Fruit fly (Drosophila melanogaster) whole organism, wandering third instar larva: Measurements from ENCODE around the gene CG14563.

ENCODE experiments used
- Abd-B ChIP-seq: fragments of >200 bp; optimal IDR thresholded peaks from 2 replicates; lab custom pipeline; 2017; ENCODE audit warnings: missing biosample characterization, missing genetic modification characterization
- CG32264 ChIP-seq: fragments of 200-800 bp; sonication (Bioruptor generic); optimal IDR thresholded peaks from 2 replicates; lab custom pipeline; 2016; ENCODE audit warnings: missing biosample characterization, missing genetic modification characterization
- CrebA ChIP-seq: fragments of 200-800 bp; sonication (Bioruptor generic); optimal IDR thresholded peaks from 2 replicates; lab custom pipeline; 2016; ENCODE audit warnings: missing biosample characterization, mild to moderate bottlenecking, missing genetic modification characterization, borderline replicate concordance
- Dfd ChIP-seq: fragments of >200 bp; optimal IDR thresholded peaks from 2 replicates; lab custom pipeline; 2017; ENCODE audit warnings: missing biosample characterization, missing genetic modification characterization
- Dif ChIP-seq: fragments of 200-275, 200-300 bp; sonication (Bioruptor generic); optimal IDR thresholded peaks from 2 replicates; lab custom pipeline; 2018; ENCODE audit warnings: missing biosample characterization, missing genetic modification characterization; ENCODE audit not compliant: partially characterized antibody
- GATAd ChIP-seq: sonication (Bioruptor generic); optimal IDR thresholded peaks from 2 replicates; lab custom pipeline; 2016; ENCODE audit warnings: missing biosample characterization, missing genetic modification characterization
- HLH106 ChIP-seq: fragments of 200-800 bp; optimal IDR thresholded peaks from 3 replicates; lab custom pipeline; 2019; ENCODE audit warnings: missing biosample characterization, mild to moderate bottlenecking, missing genetic modification characterization, moderate library complexity
- Hnf4 ChIP-seq: fragments of 200-800 bp; sonication (Bioruptor generic); optimal IDR thresholded peaks from 2 replicates; lab custom pipeline; 2016; ENCODE audit warnings: missing biosample characterization, mild to moderate bottlenecking, missing genetic modification characterization
- Hr78 ChIP-seq: fragments of >200 bp; optimal IDR thresholded peaks from 2 replicates; lab custom pipeline; 2017; ENCODE audit warnings: missing biosample characterization, missing genetic modification characterization
- Hr83 ChIP-seq: fragments of 200-300 bp; sonication (Bioruptor generic); optimal IDR thresholded peaks from 2 replicates; lab custom pipeline; 2016; ENCODE audit warnings: missing biosample characterization, mild to moderate bottlenecking, missing genetic modification characterization, moderate library complexity; ENCODE audit not compliant: poor library complexity, severe bottlenecking
- Jra ChIP-seq: sonication (Bioruptor generic); optimal IDR thresholded peaks from 2 replicates; lab custom pipeline; 2016; ENCODE audit warnings: missing biosample characterization, missing genetic modification characterization
- Mio ChIP-seq: sonication (Bioruptor generic); optimal IDR thresholded peaks from 2 replicates; lab custom pipeline; 2016; ENCODE audit warnings: missing biosample characterization, missing genetic modification characterization
- Myc ChIP-seq: fragments of >200 bp; optimal IDR thresholded peaks from 2 replicates; lab custom pipeline; 2017
- N ChIP-seq: fragments of >200 bp; optimal IDR thresholded peaks from 2 replicates; lab custom pipeline; 2018; ENCODE audit warnings: missing biosample characterization, missing external identifiers, missing genetic modification characterization
- OdsH ChIP-seq: fragments of 200-800 bp; sonication (Bioruptor generic); optimal IDR thresholded peaks from 2 replicates; lab custom pipeline; 2016; ENCODE audit warnings: missing biosample characterization, mild to moderate bottlenecking, missing genetic modification characterization
- Rel ChIP-seq, 2 experiments: fragments of 200-800 bp; sonication (Bioruptor generic) in 1 of 2; optimal IDR thresholded peaks; 2 replicates in 1 of 2; 3 replicates in 1 of 2; lab custom pipeline; 2016 to 2019; ENCODE audit warnings: mild to moderate bottlenecking in 2 of 2, missing biosample characterization in 2 of 2, missing genetic modification characterization in 2 of 2, moderate library complexity in 1 of 2
- Sp1 ChIP-seq: fragments of 200-800 bp; sonication (Bioruptor generic); optimal IDR thresholded peaks from 3 replicates; lab custom pipeline; 2019; ENCODE audit warnings: missing biosample characterization, mild to moderate bottlenecking, missing genetic modification characterization, moderate library complexity
- Vsx2 ChIP-seq: fragments of 200-300, 225-300 bp; sonication (Bioruptor generic); optimal IDR thresholded peaks from 2 replicates; lab custom pipeline; 2018; ENCODE audit warnings: missing biosample characterization, missing genetic modification characterization; ENCODE audit not compliant: partially characterized antibody
- br ChIP-seq: fragments of 200-800 bp; sonication (Bioruptor generic); optimal IDR thresholded peaks from 2 replicates; lab custom pipeline; 2016; ENCODE audit warnings: missing biosample characterization, missing genetic modification characterization
- dl ChIP-seq, 2 experiments: fragments of 175-275, 200-275 bp in 1 of 2; fragments of 200-275 bp in 1 of 2; sonication (Bioruptor generic); optimal IDR thresholded peaks; lab custom pipeline; 2018; ENCODE audit warnings: mild to moderate bottlenecking in 2 of 2, missing biosample characterization in 2 of 2, missing genetic modification characterization in 2 of 2, moderate library complexity in 2 of 2; ENCODE audit not compliant: partially characterized antibody in 2 of 2, insufficient read depth in 1 of 2
- dmrt93B ChIP-seq: fragments of 200-800 bp; sonication (Bioruptor generic); optimal IDR thresholded peaks from 2 replicates; lab custom pipeline; 2018; ENCODE audit warnings: missing biosample characterization, mild to moderate bottlenecking, missing genetic modification characterization
- dsf ChIP-seq: sonication (Bioruptor generic); optimal IDR thresholded peaks from 2 replicates; lab custom pipeline; 2016; ENCODE audit warnings: missing biosample characterization, missing genetic modification characterization, borderline replicate concordance
- ey ChIP-seq: fragments of 200-800 bp; sonication (Bioruptor generic); optimal IDR thresholded peaks from 2 replicates; lab custom pipeline; 2016; ENCODE audit warnings: missing biosample characterization, missing genetic modification characterization
- foxo ChIP-seq, 2 experiments: fragments of 200-800 bp; sonication (Bioruptor generic); optimal IDR thresholded peaks; 2 replicates in 1 of 2; 3 replicates in 1 of 2; lab custom pipeline; 2016 to 2017; ENCODE audit warnings: missing biosample characterization in 2 of 2, missing genetic modification characterization in 2 of 2
- fru ChIP-seq: fragments of 200-800 bp; sonication (Bioruptor generic); optimal IDR thresholded peaks from 3 replicates; lab custom pipeline; 2016; ENCODE audit warnings: missing biosample characterization, mild to moderate bottlenecking, missing genetic modification characterization
- h ChIP-seq: fragments of 200-800 bp; sonication (Bioruptor generic); optimal IDR thresholded peaks from 3 replicates; lab custom pipeline; 2016; ENCODE audit warnings: missing biosample characterization, mild to moderate bottlenecking, missing genetic modification characterization
- jim ChIP-seq: fragments of 175-275, 200-325 bp; sonication (Bioruptor generic); optimal IDR thresholded peaks from 2 replicates; lab custom pipeline; 2016; ENCODE audit warnings: missing biosample characterization, mild to moderate bottlenecking, missing genetic modification characterization
- pan ChIP-seq: fragments of >200 bp; optimal IDR thresholded peaks from 2 replicates; lab custom pipeline; 2017
- rgr ChIP-seq: fragments of 200-800 bp; sonication (Bioruptor generic); optimal IDR thresholded peaks from 3 replicates; lab custom pipeline; 2016; ENCODE audit warnings: missing biosample characterization, mild to moderate bottlenecking, missing genetic modification characterization
- sage ChIP-seq: fragments of 200-800 bp; sonication (Bioruptor generic); optimal IDR thresholded peaks from 2 replicates; lab custom pipeline; 2016; ENCODE audit warnings: missing biosample characterization, mild to moderate bottlenecking, missing genetic modification characterization
- sv ChIP-seq: fragments of 200-800 bp; sonication (Bioruptor generic); optimal IDR thresholded peaks from 3 replicates; lab custom pipeline; 2016; ENCODE audit warnings: missing biosample characterization, missing genetic modification characterization
- usp ChIP-seq: fragments of >200 bp; optimal IDR thresholded peaks from 2 replicates; lab custom pipeline; 2017; ENCODE audit warnings: missing biosample characterization, missing genetic modification characterization
- woc ChIP-seq: sonication (Bioruptor generic); optimal IDR thresholded peaks from 2 replicates; lab custom pipeline; 2016; ENCODE audit warnings: missing biosample characterization, mild to moderate bottlenecking, missing genetic modification characterization

The CG14563 gene

dm6 chr3L:21859299-21860052 lies 17.3 kb upstream of the CG14563 start:
- TF ChIP-seq Sp1 (peak; percentile 14), dmrt93B (GFP tag; lab: Kevin White, UChicago) (no peak), jim (GFP tag; lab: Kevin White, UChicago) (no peak), Jra (GFP tag; lab: Kevin White, UChicago) (no peak), GATAd (no peak), usp (GFP tag; lab: Kevin White, UChicago) (no peak), Dfd (GFP tag; lab: Kevin White, UChicago) (no peak), Myc (lab: Kevin White, UChicago) (no peak), foxo (GFP tag; optimal IDR thresholded peaks at IDR 0.05; lab: Kevin White, UChicago) (peak in 1 of 2 experiments; percentile 12), HLH106 (tag; lab: Kevin White, UChicago) (peak; percentile 18), Rel (GFP tag; optimal IDR thresholded peaks at IDR 0.05; lab: Kevin White, UChicago) (no peak), Rel (tag; optimal IDR thresholded peaks at IDR 0.05; lab: Kevin White, UChicago) (no peak), fru (no peak)

- no peak for TF ChIP-seq br
- no peak for TF ChIP-seq Dif
- no peak for TF ChIP-seq Hnf4 (GFP tag; lab: Kevin White, UChicago)
- no peak for TF ChIP-seq rgr
- TF ChIP-seq Vsx2 (GFP tag; lab: Kevin White, UChicago) = no peak
- peak; percentile 71 for TF ChIP-seq Dfd (GFP tag; lab: Kevin White, UChicago)
- no peak for TF ChIP-seq dmrt93B (GFP tag; lab: Kevin White, UChicago)
- no peak for TF ChIP-seq woc (GFP tag; lab: Kevin White, UChicago)
- TF ChIP-seq, all 38 proteins: peak for 1
These were observed 6.1 kb upstream of the CG14563 start for dm6 chr3L:21848320-21848719.

dm6 chr3L:21846591-21846990 lies 4.4 kb upstream of the CG14563 start:
- no peak for TF ChIP-seq jim (GFP tag; lab: Kevin White, UChicago)
- TF ChIP-seq Myc (lab: Kevin White, UChicago) = no peak
- no peak for TF ChIP-seq dsf
- no peak for TF ChIP-seq usp (GFP tag; lab: Kevin White, UChicago)
- no peak for TF ChIP-seq sv
- no peak for TF ChIP-seq woc (GFP tag; lab: Kevin White, UChicago)
- no peak for TF ChIP-seq dl (GFP tag; optimal IDR thresholded peaks at IDR 0.05; lab: Kevin White, UChicago; ENCODE audit: insufficient read depth in 1 of 2, partially characterized antibody in 2 of 2)
- TF ChIP-seq OdsH (GFP tag; lab: Kevin White, UChicago) = no peak
- no peak for TF ChIP-seq h
- TF ChIP-seq pan = no peak
- TF ChIP-seq ey (GFP tag; lab: Kevin White, UChicago) = no peak
- no peak for TF ChIP-seq CG32264
- TF ChIP-seq sage (GFP tag; lab: Kevin White, UChicago) = no peak
- TF ChIP-seq Hr83 (GFP tag; lab: Kevin White, UChicago) = no peak
- TF ChIP-seq, all 38 proteins: peak for 0

- TF ChIP-seq OdsH (GFP tag; lab: Kevin White, UChicago) (no peak), CrebA (no peak), Dif (no peak), N (GFP tag; lab: Kevin White, UChicago) (no peak), CG32264 (no peak)
- TF ChIP-seq, all 38 proteins: peak for 0
These were observed 2.3 kb upstream of the CG14563 start, which contains the start of gene mub for dm6 chr3L:21844488-21844887. Gene mub (plus strand): TSS chr3L:21844788.

dm6 chr3L:21843307-21843706 lies 1.1 kb upstream of the CG14563 start:
- TF ChIP-seq woc (GFP tag; lab: Kevin White, UChicago) = no peak
- TF ChIP-seq sv = no peak
- no peak for TF ChIP-seq fru
- TF ChIP-seq pan = no peak
- TF ChIP-seq Mio (GFP tag; lab: Kevin White, UChicago) = no peak
- TF ChIP-seq OdsH (GFP tag; lab: Kevin White, UChicago) = no peak
- no peak for TF ChIP-seq Abd-B
- TF ChIP-seq Hr78 (GFP tag; lab: Kevin White, UChicago) = no peak
- no peak for TF ChIP-seq rgr
- TF ChIP-seq Dfd (GFP tag; lab: Kevin White, UChicago) = no peak
- no peak for TF ChIP-seq dmrt93B (GFP tag; lab: Kevin White, UChicago)
- no peak for TF ChIP-seq Rel (GFP tag; optimal IDR thresholded peaks at IDR 0.05; lab: Kevin White, UChicago)
- no peak for TF ChIP-seq Rel (tag; optimal IDR thresholded peaks at IDR 0.05; lab: Kevin White, UChicago)
- TF ChIP-seq sage (GFP tag; lab: Kevin White, UChicago) = no peak
